Worm (Caenorhabditis elegans): ENCODE measurements around the gene C32D5.12.
A peak's percentile ranks its signal among the peaks of the same experiment; 100 is the strongest.

C32D5.12 gene

ce11 chrII:6365237-6365815 lies 6.5 kb upstream of the C32D5.12 start, which contains the start of the genes ani-2 and clec-88:
Gene ani-2 (minus strand): TSS chrII:6365367.
Gene clec-88 (plus strand): TSS chrII:6365722.
- TF ChIP-seq nfya-1 (tag; optimal IDR thresholded peaks at IDR 0.05) (no peak), ztf-16 (tag; optimal IDR thresholded peaks at IDR 0.05) (no peak), syd-9 (tag; optimal IDR thresholded peaks at IDR 0.05) (no peak), fkh-6 (tag; optimal IDR thresholded peaks at IDR 0.05) (no peak), Y22D7AL.16 (tag; optimal IDR thresholded peaks at IDR 0.05) (no peak)

ce11 chrII:6360822-6361221 lies 2.0 kb upstream of the C32D5.12 start, which contains the start of gene K10B2.4:
Gene K10B2.4 (minus strand): TSS chrII:6360959.
- TF ChIP-seq tbx-2 (tag; optimal IDR thresholded peaks at IDR 0.05) (peak; percentile 49), ceh-2 (tag; optimal IDR thresholded peaks at IDR 0.05) (no peak), ttx-3 (tag; optimal IDR thresholded peaks at IDR 0.05) (no peak), ceh-18 (tag; optimal IDR thresholded peaks at IDR 0.05) (peak; percentile 32), nfya-1 (tag; optimal IDR thresholded peaks at IDR 0.05) (peak; percentile 49), ceh-31 (tag; optimal IDR thresholded peaks at IDR 0.05) (peak; percentile 30), ceh-14 (tag; optimal IDR thresholded peaks at IDR 0.05) (peak; percentile 29), nhr-11 (tag; optimal IDR thresholded peaks at IDR 0.05) (no peak), ceh-6 (GFP tag; optimal IDR thresholded peaks at IDR 0.05) (peak; percentile 29), ets-4 (tag; optimal IDR thresholded peaks at IDR 0.05) (no peak)

ce11 chrII:6358232-6358631 lies 573 bp downstream of the C32D5.12 start:
- TF ChIP-seq ceh-18 (tag; optimal IDR thresholded peaks at IDR 0.05), result no peak
- TF ChIP-seq lim-6 (tag; optimal IDR thresholded peaks at IDR 0.05), result no peak
- no peak for TF ChIP-seq ceh-6 (GFP tag; optimal IDR thresholded peaks at IDR 0.05)
- no peak for TF ChIP-seq pha-2 (tag; optimal IDR thresholded peaks at IDR 0.05)
- TF ChIP-seq hlh-6 (tag; optimal IDR thresholded peaks at IDR 0.05), result no peak
- no peak for TF ChIP-seq ceh-22 (tag; optimal IDR thresholded peaks at IDR 0.05)
- no peak for TF ChIP-seq sox-2 (GFP tag; IDR thresholded peaks at IDR 0.05)
- TF ChIP-seq che-1 (tag; optimal IDR thresholded peaks at IDR 0.05), result no peak
- no peak for TF ChIP-seq ceh-9 (tag; optimal IDR thresholded peaks at IDR 0.05)
- TF ChIP-seq C38D4.7 (GFP tag; optimal IDR thresholded peaks at IDR 0.05), result no peak
- no peak for TF ChIP-seq ceh-30 (tag; optimal IDR thresholded peaks at IDR 0.05)
- no peak for TF ChIP-seq ets-4 (tag; optimal IDR thresholded peaks at IDR 0.05)
- no peak for TF ChIP-seq gmeb-2 (tag; optimal IDR thresholded peaks at IDR 0.05)
- no peak for TF ChIP-seq pag-3 (tag; optimal IDR thresholded peaks at IDR 0.05; ENCODE audit: borderline replicate concordance)
- TF ChIP-seq ceh-2 (tag; optimal IDR thresholded peaks at IDR 0.05), result no peak
- no peak for TF ChIP-seq npax-4 (tag; optimal IDR thresholded peaks at IDR 0.05)
- no peak for TF ChIP-seq C08G9.2 (tag; optimal IDR thresholded peaks at IDR 0.05)
- no peak for TF ChIP-seq K02D7.2 (tag; optimal IDR thresholded peaks at IDR 0.05)
- no peak for TF ChIP-seq pros-1 (tag; optimal IDR thresholded peaks at IDR 0.05)
- no peak for TF ChIP-seq pha-4 (tag; optimal IDR thresholded peaks at IDR 0.05)

- TF ChIP-seq ztf-16 (tag; optimal IDR thresholded peaks at IDR 0.05) (no peak), ets-4 (tag; optimal IDR thresholded peaks at IDR 0.05) (no peak), odd-2 (tag; optimal IDR thresholded peaks at IDR 0.05) (no peak), unc-3 (GFP tag; conservative IDR thresholded peaks at IDR 0.05) (0 out of 2 replicates have a peak, but pooled peaks have one; percentile 13), unc-3 (tag; optimal IDR thresholded peaks at IDR 0.05) (no peak), hlh-30 (tag; optimal IDR thresholded peaks at IDR 0.05; ENCODE audit: insufficient read depth) (peak; percentile 38), ceh-22 (tag; optimal IDR thresholded peaks at IDR 0.05) (no peak), nhr-11 (tag; optimal IDR thresholded peaks at IDR 0.05) (no peak), mec-3 (tag; optimal IDR thresholded peaks at IDR 0.05; ENCODE audit: borderline replicate concordance) (no peak), fkh-6 (tag; optimal IDR thresholded peaks at IDR 0.05) (no peak), nhr-232 (tag; optimal IDR thresholded peaks at IDR 0.05) (no peak), tbx-7 (tag; optimal IDR thresholded peaks at IDR 0.05) (no peak), ceh-14 (tag; optimal IDR thresholded peaks at IDR 0.05) (peak; percentile 36), elt-4 (tag; optimal IDR thresholded peaks at IDR 0.05) (no peak), elt-2 (tag; optimal IDR thresholded peaks at IDR 0.05) (peak; percentile 20), lim-6 (tag; optimal IDR thresholded peaks at IDR 0.05) (no peak), unc-86 (tag; optimal IDR thresholded peaks at IDR 0.05) (no peak), pat-9 (tag; optimal IDR thresholded peaks at IDR 0.05) (no peak), ceh-45 (GFP tag; IDR thresholded peaks at IDR 0.05) (no peak), ceh-6 (GFP tag; optimal IDR thresholded peaks at IDR 0.05) (no peak), madf-2 (tag; optimal IDR thresholded peaks at IDR 0.05) (no peak), pha-4 (tag; optimal IDR thresholded peaks at IDR 0.05) (no peak), hlh-15 (tag; optimal IDR thresholded peaks at IDR 0.05) (no peak)
Observed at ce11 chrII:6355396-6356346, 3.1 kb downstream of the C32D5.12 start, which contains the start of gene C32D5.11. Gene C32D5.11 (minus strand): TSS chrII:6355446.
